Fruit fly (Drosophila melanogaster) whole organism, wandering third instar larva: ENCODE measurements around the gene CG18596.
A peak's percentile ranks its signal among the peaks of the same experiment; 100 is the strongest.

Experiments used
- Abd-B ChIP-seq: fragments of >200 bp; optimal IDR thresholded peaks from 2 replicates; lab custom pipeline; 2017; ENCODE audit warnings: missing biosample characterization, missing genetic modification characterization
- CG32264 ChIP-seq: fragments of 200-800 bp; sonication (Bioruptor generic); optimal IDR thresholded peaks from 2 replicates; lab custom pipeline; 2016; ENCODE audit warnings: missing biosample characterization, missing genetic modification characterization
- CG9705 ChIP-seq: fragments of 200-800 bp; sonication (Bioruptor generic); optimal IDR thresholded peaks from 2 replicates; lab custom pipeline; 2018; ENCODE audit warnings: missing biosample characterization, mild to moderate bottlenecking, missing genetic modification characterization
- CrebA ChIP-seq: fragments of 200-800 bp; sonication (Bioruptor generic); optimal IDR thresholded peaks from 2 replicates; lab custom pipeline; 2016; ENCODE audit warnings: missing biosample characterization, mild to moderate bottlenecking, missing genetic modification characterization, borderline replicate concordance
- Dfd ChIP-seq: fragments of >200 bp; optimal IDR thresholded peaks from 2 replicates; lab custom pipeline; 2017; ENCODE audit warnings: missing biosample characterization, missing genetic modification characterization
- Dif ChIP-seq: fragments of 200-275, 200-300 bp; sonication (Bioruptor generic); optimal IDR thresholded peaks from 2 replicates; lab custom pipeline; 2018; ENCODE audit warnings: missing biosample characterization, missing genetic modification characterization; ENCODE audit not compliant: partially characterized antibody
- GATAd ChIP-seq: sonication (Bioruptor generic); optimal IDR thresholded peaks from 2 replicates; lab custom pipeline; 2016; ENCODE audit warnings: missing biosample characterization, missing genetic modification characterization
- HLH106 ChIP-seq: fragments of 200-800 bp; optimal IDR thresholded peaks from 3 replicates; lab custom pipeline; 2019; ENCODE audit warnings: missing biosample characterization, mild to moderate bottlenecking, missing genetic modification characterization, moderate library complexity
- Hnf4 ChIP-seq: fragments of 200-800 bp; sonication (Bioruptor generic); optimal IDR thresholded peaks from 2 replicates; lab custom pipeline; 2016; ENCODE audit warnings: missing biosample characterization, mild to moderate bottlenecking, missing genetic modification characterization
- Hr78 ChIP-seq: fragments of >200 bp; optimal IDR thresholded peaks from 2 replicates; lab custom pipeline; 2017; ENCODE audit warnings: missing biosample characterization, missing genetic modification characterization
- Hr83 ChIP-seq: fragments of 200-300 bp; sonication (Bioruptor generic); optimal IDR thresholded peaks from 2 replicates; lab custom pipeline; 2016; ENCODE audit warnings: missing biosample characterization, mild to moderate bottlenecking, missing genetic modification characterization, moderate library complexity; ENCODE audit not compliant: poor library complexity, severe bottlenecking
- Jra ChIP-seq: sonication (Bioruptor generic); optimal IDR thresholded peaks from 2 replicates; lab custom pipeline; 2016; ENCODE audit warnings: missing biosample characterization, missing genetic modification characterization
- Mio ChIP-seq: sonication (Bioruptor generic); optimal IDR thresholded peaks from 2 replicates; lab custom pipeline; 2016; ENCODE audit warnings: missing biosample characterization, missing genetic modification characterization
- Myc ChIP-seq: fragments of >200 bp; optimal IDR thresholded peaks from 2 replicates; lab custom pipeline; 2017
- N ChIP-seq: fragments of >200 bp; optimal IDR thresholded peaks from 2 replicates; lab custom pipeline; 2018; ENCODE audit warnings: missing biosample characterization, missing external identifiers, missing genetic modification characterization
- OdsH ChIP-seq: fragments of 200-800 bp; sonication (Bioruptor generic); optimal IDR thresholded peaks from 2 replicates; lab custom pipeline; 2016; ENCODE audit warnings: missing biosample characterization, mild to moderate bottlenecking, missing genetic modification characterization
- Rel ChIP-seq, 2 experiments: fragments of 200-800 bp; sonication (Bioruptor generic) in 1 of 2; optimal IDR thresholded peaks; 2 replicates in 1 of 2; 3 replicates in 1 of 2; lab custom pipeline; 2016 to 2019; ENCODE audit warnings: mild to moderate bottlenecking in 2 of 2, missing biosample characterization in 2 of 2, missing genetic modification characterization in 2 of 2, moderate library complexity in 1 of 2
- Sp1 ChIP-seq: fragments of 200-800 bp; sonication (Bioruptor generic); optimal IDR thresholded peaks from 3 replicates; lab custom pipeline; 2019; ENCODE audit warnings: missing biosample characterization, mild to moderate bottlenecking, missing genetic modification characterization, moderate library complexity
- Vsx2 ChIP-seq: fragments of 200-300, 225-300 bp; sonication (Bioruptor generic); optimal IDR thresholded peaks from 2 replicates; lab custom pipeline; 2018; ENCODE audit warnings: missing biosample characterization, missing genetic modification characterization; ENCODE audit not compliant: partially characterized antibody
- br ChIP-seq: fragments of 200-800 bp; sonication (Bioruptor generic); optimal IDR thresholded peaks from 2 replicates; lab custom pipeline; 2016; ENCODE audit warnings: missing biosample characterization, missing genetic modification characterization
- brk ChIP-seq: fragments of 200-800 bp; sonication (Bioruptor generic); optimal IDR thresholded peaks from 2 replicates; lab custom pipeline; 2016; ENCODE audit warnings: missing biosample characterization, mild to moderate bottlenecking, missing genetic modification characterization
- dl ChIP-seq, 2 experiments: fragments of 175-275, 200-275 bp in 1 of 2; fragments of 200-275 bp in 1 of 2; sonication (Bioruptor generic); optimal IDR thresholded peaks; lab custom pipeline; 2018; ENCODE audit warnings: mild to moderate bottlenecking in 2 of 2, missing biosample characterization in 2 of 2, missing genetic modification characterization in 2 of 2, moderate library complexity in 2 of 2; ENCODE audit not compliant: partially characterized antibody in 2 of 2, insufficient read depth in 1 of 2
- dmrt93B ChIP-seq: fragments of 200-800 bp; sonication (Bioruptor generic); optimal IDR thresholded peaks from 2 replicates; lab custom pipeline; 2018; ENCODE audit warnings: missing biosample characterization, mild to moderate bottlenecking, missing genetic modification characterization
- dsf ChIP-seq: sonication (Bioruptor generic); optimal IDR thresholded peaks from 2 replicates; lab custom pipeline; 2016; ENCODE audit warnings: missing biosample characterization, missing genetic modification characterization, borderline replicate concordance
- ey ChIP-seq: fragments of 200-800 bp; sonication (Bioruptor generic); optimal IDR thresholded peaks from 2 replicates; lab custom pipeline; 2016; ENCODE audit warnings: missing biosample characterization, missing genetic modification characterization
- foxo ChIP-seq, 2 experiments: fragments of 200-800 bp; sonication (Bioruptor generic); optimal IDR thresholded peaks; 2 replicates in 1 of 2; 3 replicates in 1 of 2; lab custom pipeline; 2016 to 2017; ENCODE audit warnings: missing biosample characterization in 2 of 2, missing genetic modification characterization in 2 of 2
- fru ChIP-seq: fragments of 200-800 bp; sonication (Bioruptor generic); optimal IDR thresholded peaks from 3 replicates; lab custom pipeline; 2016; ENCODE audit warnings: missing biosample characterization, mild to moderate bottlenecking, missing genetic modification characterization
- h ChIP-seq: fragments of 200-800 bp; sonication (Bioruptor generic); optimal IDR thresholded peaks from 3 replicates; lab custom pipeline; 2016; ENCODE audit warnings: missing biosample characterization, mild to moderate bottlenecking, missing genetic modification characterization
- jim ChIP-seq: fragments of 175-275, 200-325 bp; sonication (Bioruptor generic); optimal IDR thresholded peaks from 2 replicates; lab custom pipeline; 2016; ENCODE audit warnings: missing biosample characterization, mild to moderate bottlenecking, missing genetic modification characterization
- lola ChIP-seq: fragments of >200 bp; optimal IDR thresholded peaks from 2 replicates; lab custom pipeline; 2017; ENCODE audit warnings: missing biosample characterization, missing genetic modification characterization
- pan ChIP-seq: fragments of >200 bp; optimal IDR thresholded peaks from 2 replicates; lab custom pipeline; 2017
- psq ChIP-seq: fragments of 200-800 bp; sonication (Bioruptor generic); optimal IDR thresholded peaks from 3 replicates; lab custom pipeline; 2017; ENCODE audit warnings: missing biosample characterization, mild to moderate bottlenecking, missing genetic modification characterization, moderate library complexity
- rgr ChIP-seq: fragments of 200-800 bp; sonication (Bioruptor generic); optimal IDR thresholded peaks from 3 replicates; lab custom pipeline; 2016; ENCODE audit warnings: missing biosample characterization, mild to moderate bottlenecking, missing genetic modification characterization
- sage ChIP-seq: fragments of 200-800 bp; sonication (Bioruptor generic); optimal IDR thresholded peaks from 2 replicates; lab custom pipeline; 2016; ENCODE audit warnings: missing biosample characterization, mild to moderate bottlenecking, missing genetic modification characterization
- sv ChIP-seq: fragments of 200-800 bp; sonication (Bioruptor generic); optimal IDR thresholded peaks from 3 replicates; lab custom pipeline; 2016; ENCODE audit warnings: missing biosample characterization, missing genetic modification characterization
- tai ChIP-seq: sonication (Bioruptor generic); optimal IDR thresholded peaks from 2 replicates; lab custom pipeline; 2016; ENCODE audit warnings: missing biosample characterization, missing genetic modification characterization
- usp ChIP-seq: fragments of >200 bp; optimal IDR thresholded peaks from 2 replicates; lab custom pipeline; 2017; ENCODE audit warnings: missing biosample characterization, missing genetic modification characterization
- woc ChIP-seq: sonication (Bioruptor generic); optimal IDR thresholded peaks from 2 replicates; lab custom pipeline; 2016; ENCODE audit warnings: missing biosample characterization, mild to moderate bottlenecking, missing genetic modification characterization

CG18596 gene

DNA sequence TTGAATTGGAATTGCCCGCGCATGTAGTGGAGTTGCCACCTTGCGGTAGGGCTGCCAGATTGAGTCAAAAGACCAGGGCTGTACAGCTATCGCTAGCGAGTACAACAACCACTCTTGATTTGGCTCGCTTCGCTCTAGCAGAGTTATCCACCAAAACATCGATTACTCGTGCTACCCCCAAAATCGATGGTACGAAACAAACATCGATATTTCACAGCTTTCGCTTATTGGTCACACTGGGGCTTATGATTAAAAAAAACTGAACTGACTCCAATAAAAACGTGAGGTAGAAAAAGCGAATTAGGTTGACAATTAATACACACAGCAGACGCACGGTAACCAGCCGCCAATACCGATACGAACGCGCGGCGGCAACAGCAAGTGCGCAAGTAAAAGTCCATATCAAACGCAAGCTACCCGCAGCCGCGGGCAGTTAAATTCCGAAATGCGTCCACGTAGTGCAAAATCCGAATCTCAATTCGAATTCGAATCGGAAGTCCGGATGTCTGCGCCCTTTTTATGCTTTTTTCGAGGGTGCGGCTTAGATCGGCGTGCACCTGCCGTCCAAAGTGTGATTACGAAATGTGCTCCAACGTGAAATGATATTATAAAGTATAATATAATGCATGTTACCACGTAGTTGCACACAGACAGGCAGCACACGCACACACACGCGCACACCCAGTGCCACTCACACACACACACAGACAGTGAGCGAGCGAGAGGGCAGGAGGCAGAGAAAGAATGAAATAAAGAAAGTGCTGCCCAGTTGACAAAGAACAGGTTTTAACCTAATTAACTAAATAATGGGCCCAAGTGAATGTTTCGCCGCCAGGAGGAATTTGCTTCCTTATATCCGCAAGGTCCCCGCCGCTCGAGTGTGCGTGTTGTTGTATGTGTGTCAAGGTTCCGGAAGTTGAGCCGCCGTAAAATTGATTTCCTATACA, 19.0 kb upstream of the CG18596 start, which contains the start of gene Sar1:
TSS of gene Sar1 (plus strand) at position 222 of the 947 bp plus-strand sequence.
- TF ChIP-seq sage (GFP tag; lab: Kevin White, UChicago) (no peak), N (GFP tag; lab: Kevin White, UChicago) (peak; percentile 30), Vsx2 (GFP tag; lab: Kevin White, UChicago) (peak; percentile 82), dl (GFP tag; optimal IDR thresholded peaks at IDR 0.05; lab: Kevin White, UChicago; ENCODE audit: insufficient read depth in 1 of 2, partially characterized antibody in 2 of 2) (no peak), h (GFP tag; lab: Kevin White, UChicago) (peak; percentile 30), Hr78 (GFP tag; lab: Kevin White, UChicago) (no peak), fru (GFP tag; lab: Kevin White, UChicago) (no peak), Myc (peak; percentile 10), br (GFP tag; lab: Kevin White, UChicago) (peak; percentile 10), HLH106 (tag; lab: Kevin White, UChicago) (peak; percentile 31), jim (GFP tag; lab: Kevin White, UChicago) (no peak), tai (no peak), Mio (no peak), CrebA (no peak), foxo (GFP tag; optimal IDR thresholded peaks at IDR 0.05; lab: Kevin White, UChicago) (peak in 1 of 2 experiments; percentile 34), sv (GFP tag; lab: Kevin White, UChicago) (no peak), psq (no peak), lola (GFP tag; lab: Kevin White, UChicago) (no peak)
- TF ChIP-seq, all 38 proteins: peak for 7

DNA sequence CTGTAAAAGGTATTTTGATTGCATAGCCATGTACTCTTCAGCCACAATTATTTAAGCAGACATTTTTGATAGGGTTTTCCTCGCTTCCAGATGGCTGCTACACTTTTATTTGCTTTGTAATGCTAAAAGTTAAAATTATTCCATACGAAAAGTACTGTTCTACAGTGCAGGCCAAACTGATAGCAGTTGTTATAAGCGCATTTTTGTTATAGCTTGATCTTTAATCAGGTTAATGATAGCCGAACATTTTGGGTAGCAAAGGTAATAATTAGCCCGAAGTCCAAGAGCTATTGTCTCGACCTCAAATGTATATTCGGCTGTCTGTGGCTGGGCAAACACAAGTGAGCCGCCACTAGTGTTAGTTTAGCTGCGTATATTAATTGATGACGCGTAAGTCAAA, 17.8 kb upstream of the CG18596 start:
- TF ChIP-seq Sp1 (no peak), h (GFP tag; lab: Kevin White, UChicago) (peak; percentile 18), Rel (GFP tag; optimal IDR thresholded peaks at IDR 0.05; lab: Kevin White, UChicago) (no peak), Rel (tag; optimal IDR thresholded peaks at IDR 0.05; lab: Kevin White, UChicago) (no peak), Hnf4 (peak; percentile 14), psq (peak; percentile 2), foxo (GFP tag; optimal IDR thresholded peaks at IDR 0.05; lab: Kevin White, UChicago) (peak in 1 of 2 experiments; percentile 14), lola (GFP tag; lab: Kevin White, UChicago) (no peak)

DNA sequence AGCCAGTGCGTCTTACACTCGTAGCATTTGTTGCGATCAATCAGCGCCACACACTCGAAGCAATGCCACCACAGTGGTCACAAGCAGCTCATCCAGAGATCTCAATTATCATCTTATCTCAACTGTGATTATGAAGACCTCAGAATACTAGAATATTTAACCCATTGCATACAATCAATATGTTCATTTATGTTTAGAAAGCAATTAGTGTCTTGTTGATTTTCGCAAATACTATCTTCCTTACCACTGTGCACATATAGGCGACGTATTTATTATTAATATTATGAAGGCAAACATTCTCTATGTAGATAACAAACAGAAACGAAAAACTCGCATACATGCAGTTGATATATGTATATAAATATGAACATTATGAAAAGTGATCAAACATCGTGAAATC, 16.9 kb upstream of the CG18596 start:
- TF ChIP-seq CrebA (no peak), woc (GFP tag; lab: Kevin White, UChicago) (peak; percentile 27), dsf (no peak), Abd-B (GFP tag; lab: Kevin White, UChicago) (no peak), foxo (GFP tag; optimal IDR thresholded peaks at IDR 0.05; lab: Kevin White, UChicago) (peak in 1 of 2 experiments; percentile 85), CG32264 (peak; percentile 23), Hr83 (no peak), h (GFP tag; lab: Kevin White, UChicago) (peak; percentile 92), jim (GFP tag; lab: Kevin White, UChicago) (no peak), Dif (GFP tag; lab: Kevin White, UChicago) (no peak), Vsx2 (GFP tag; lab: Kevin White, UChicago) (no peak), psq (peak; percentile 72), usp (GFP tag; lab: Kevin White, UChicago) (no peak), pan (lab: Kevin White, UChicago) (no peak), ey (GFP tag; lab: Kevin White, UChicago) (peak; percentile 89), Hr78 (GFP tag; lab: Kevin White, UChicago) (no peak), CG9705 (GFP tag; lab: Kevin White, UChicago) (no peak), fru (GFP tag; lab: Kevin White, UChicago) (peak; percentile 80), brk (GFP tag; lab: Kevin White, UChicago) (peak; percentile 85), Dfd (GFP tag; lab: Kevin White, UChicago) (no peak), rgr (GFP tag; lab: Kevin White, UChicago) (peak; percentile 94), Sp1 (peak; percentile 50), tai (no peak), Rel (GFP tag; optimal IDR thresholded peaks at IDR 0.05; lab: Kevin White, UChicago) (peak; percentile 46), Rel (tag; optimal IDR thresholded peaks at IDR 0.05; lab: Kevin White, UChicago) (peak; percentile 24), Jra (peak; percentile 68), HLH106 (tag; lab: Kevin White, UChicago) (peak; percentile 61), N (GFP tag; lab: Kevin White, UChicago) (no peak), sv (GFP tag; lab: Kevin White, UChicago) (peak; percentile 47), GATAd (GFP tag; lab: Kevin White, UChicago) (no peak), dl (GFP tag; optimal IDR thresholded peaks at IDR 0.05; lab: Kevin White, UChicago; ENCODE audit: insufficient read depth in 1 of 2, partially characterized antibody in 2 of 2) (no peak), Myc (no peak), Mio (peak; percentile 63), lola (GFP tag; lab: Kevin White, UChicago) (no peak), Hnf4 (peak; percentile 77), dmrt93B (GFP tag; lab: Kevin White, UChicago) (peak; percentile 15), sage (GFP tag; lab: Kevin White, UChicago) (peak; percentile 60), OdsH (GFP tag; lab: Kevin White, UChicago) (peak; percentile 92), br (GFP tag; lab: Kevin White, UChicago) (peak; percentile 79)
